Fruit fly (Drosophila melanogaster) whole organism, embryonic: ENCODE measurements around the gene Kah.

Experiments used
- Antp ChIP-seq: fragments of 200-800 bp; sonication (Bioruptor generic); optimal IDR thresholded peaks from 3 replicates; lab custom pipeline; 2016; ENCODE audit warnings: missing biosample characterization, missing genetic modification characterization
- Atf-2 ChIP-seq: fragments of 200-800 bp; sonication (Bioruptor generic); optimal IDR thresholded peaks from 2 replicates; lab custom pipeline; 2016; ENCODE audit warnings: missing biosample characterization, missing genetic modification characterization
- Atf6 ChIP-seq: fragments of 200-800 bp; sonication (Bioruptor generic); IDR thresholded peaks from 2 replicates; pipeline ENCODE4 v1.3.6; 2022; ENCODE audit warnings: missing biosample characterization, missing genetic modification characterization
- BEAF-32 ChIP-seq: fragments of 200-800 bp; sonication (Bioruptor generic); optimal IDR thresholded peaks from 3 replicates; lab custom pipeline; 2017; ENCODE audit warnings: missing biosample characterization, missing genetic modification characterization, mild to moderate bottlenecking, moderate library complexity, missing genetic modification reagents
- BtbVII ChIP-seq: fragments of 200-800 bp; sonication (Bioruptor generic); optimal IDR thresholded peaks from 3 replicates; lab custom pipeline; 2017; ENCODE audit warnings: missing biosample characterization, mild to moderate bottlenecking, missing genetic modification characterization
- C15 ChIP-seq: fragments of 200-800 bp; sonication (Bioruptor generic); IDR thresholded peaks from 3 replicates; pipeline ENCODE4 v1.3.6; 2022; ENCODE audit warnings: missing biosample characterization, missing genetic modification characterization
- CG10431 ChIP-seq: fragments of 200-800 bp; sonication (Bioruptor generic); optimal IDR thresholded peaks from 3 replicates; lab custom pipeline; 2018; ENCODE audit warnings: missing biosample characterization, mild to moderate bottlenecking, missing genetic modification characterization
- CG13775 ChIP-seq: fragments of 200-800 bp; sonication (Bioruptor generic); optimal IDR thresholded peaks from 3 replicates; lab custom pipeline; 2017; ENCODE audit warnings: missing biosample characterization, mild to moderate bottlenecking, missing genetic modification characterization
- CG14441 ChIP-seq: fragments of 200-800 bp; sonication (Bioruptor generic); IDR thresholded peaks from 2 replicates; pipeline ENCODE4 v1.3.6; 2022; ENCODE audit warnings: missing biosample characterization, missing genetic modification characterization
- CG16779 ChIP-seq: fragments of 200-800 bp; sonication (Bioruptor generic); IDR thresholded peaks from 2 replicates; pipeline ENCODE4 v1.3.6; 2022; ENCODE audit warnings: missing biosample characterization, missing genetic modification characterization
- CG17829 ChIP-seq: fragments of 200-800 bp; optimal IDR thresholded peaks from 2 replicates; lab custom pipeline; 2019; ENCODE audit warnings: missing biosample characterization, mild to moderate bottlenecking, missing genetic modification characterization, moderate library complexity
- CG17912 ChIP-seq: fragments of 200-800 bp; sonication (Bioruptor generic); optimal IDR thresholded peaks from 2 replicates; lab custom pipeline; 2018; ENCODE audit warnings: missing biosample characterization, mild to moderate bottlenecking, missing genetic modification characterization
- CG18619 ChIP-seq: fragments of 200-800 bp; sonication (Bioruptor generic); optimal IDR thresholded peaks from 3 replicates; lab custom pipeline; 2017; ENCODE audit warnings: missing biosample characterization, mild to moderate bottlenecking, missing genetic modification characterization
- CG3281 ChIP-seq: fragments of 200-800 bp; sonication (Bioruptor generic); optimal IDR thresholded peaks from 3 replicates; lab custom pipeline; 2017; ENCODE audit warnings: missing biosample characterization, mild to moderate bottlenecking, missing genetic modification characterization
- CG6654 ChIP-seq: fragments of 200-800 bp; sonication (Bioruptor generic); optimal IDR thresholded peaks from 2 replicates; lab custom pipeline; 2017; ENCODE audit warnings: missing biosample characterization, mild to moderate bottlenecking, missing genetic modification characterization
- CG6813 ChIP-seq: fragments of 200-800 bp; sonication (Bioruptor generic); optimal IDR thresholded peaks from 2 replicates; lab custom pipeline; 2017; ENCODE audit warnings: missing biosample characterization, missing genetic modification characterization, mild to moderate bottlenecking, moderate library complexity, missing genetic modification reagents
- CG7357 ChIP-seq: fragments of 200-800 bp; sonication (Bioruptor generic); IDR thresholded peaks from 3 replicates; pipeline ENCODE4 v1.3.6; 2022; ENCODE audit warnings: missing biosample characterization, missing genetic modification characterization
- CG8089 ChIP-seq: fragments of 200-800 bp; sonication (Bioruptor generic); optimal IDR thresholded peaks from 3 replicates; lab custom pipeline; 2016; ENCODE audit warnings: missing biosample characterization, missing genetic modification characterization
- CG8281 ChIP-seq: fragments of 200-800 bp; sonication (Bioruptor generic); optimal IDR thresholded peaks from 2 replicates; lab custom pipeline; 2018; ENCODE audit warnings: missing biosample characterization, mild to moderate bottlenecking, missing genetic modification characterization, moderate library complexity
- CG8359 ChIP-seq: fragments of 200-800 bp; sonication (Bioruptor generic); optimal IDR thresholded peaks from 2 replicates; lab custom pipeline; 2017; ENCODE audit warnings: missing biosample characterization, mild to moderate bottlenecking, missing genetic modification characterization, borderline replicate concordance
- CG9215 ChIP-seq: fragments of 200-800 bp; sonication (Bioruptor generic); IDR thresholded peaks from 2 replicates; pipeline ENCODE4 v1.3.6; 2022; ENCODE audit warnings: missing biosample characterization, missing genetic modification characterization
- Dfd ChIP-seq, 2 experiments: fragments of >200 bp; optimal IDR thresholded peaks; 2 replicates each; lab custom pipeline; 2017; ENCODE audit warnings: missing biosample characterization in 2 of 2, missing genetic modification characterization in 2 of 2
- Dip3 ChIP-seq: fragments of 200-800 bp; sonication (Bioruptor generic); optimal IDR thresholded peaks from 3 replicates; lab custom pipeline; 2016; ENCODE audit warnings: missing biosample characterization, missing genetic modification characterization
- HLH54F ChIP-seq: fragments of 200-800 bp; sonication (Bioruptor generic); optimal IDR thresholded peaks from 3 replicates; lab custom pipeline; 2016; ENCODE audit warnings: missing biosample characterization, missing genetic modification characterization
- MBD-R2 ChIP-seq: fragments of 200-800 bp; sonication (Bioruptor generic); IDR thresholded peaks from 2 replicates; pipeline ENCODE4 v1.3.6; 2022; ENCODE audit warnings: missing biosample characterization, missing genetic modification characterization
- Mrtf ChIP-seq: fragments of 200-800 bp; sonication (Bioruptor generic); IDR thresholded peaks from 3 replicates; pipeline ENCODE4 v1.3.6; 2022; ENCODE audit warnings: missing biosample characterization, missing genetic modification characterization
- NK7.1 ChIP-seq: fragments of 200-800 bp; sonication (Bioruptor generic); optimal IDR thresholded peaks from 3 replicates; lab custom pipeline; 2016; ENCODE audit warnings: missing biosample characterization, missing genetic modification characterization
- Nf-YC ChIP-seq: fragments of 200-800 bp; optimal IDR thresholded peaks from 3 replicates; lab custom pipeline; 2019; ENCODE audit warnings: missing biosample characterization, mild to moderate bottlenecking, missing genetic modification characterization, moderate library complexity
- Rfx ChIP-seq: fragments of 200-800 bp; sonication (Bioruptor generic); IDR thresholded peaks from 2 replicates; pipeline ENCODE4 v1.3.6; 2022; ENCODE audit warnings: missing biosample characterization, missing genetic modification characterization
- Sox100B ChIP-seq: fragments of 200-800 bp; sonication (Bioruptor generic); optimal IDR thresholded peaks from 3 replicates; lab custom pipeline; 2018; ENCODE audit warnings: missing biosample characterization, mild to moderate bottlenecking, missing genetic modification characterization
- ci ChIP-seq: fragments of 200-800 bp; sonication (Bioruptor generic); IDR thresholded peaks from 3 replicates; pipeline ENCODE4 v1.3.6; 2022; ENCODE audit warnings: missing biosample characterization, missing genetic modification characterization
- dan ChIP-seq: fragments of 200-800 bp; sonication (Bioruptor generic); IDR thresholded peaks from 2 replicates; pipeline ENCODE4 v1.3.6; 2022; ENCODE audit warnings: missing biosample characterization, missing genetic modification characterization
- dati ChIP-seq: fragments of 200-800 bp; sonication (Bioruptor generic); IDR thresholded peaks from 2 replicates; pipeline ENCODE4 v1.3.6; 2022; ENCODE audit warnings: missing biosample characterization, missing genetic modification characterization
- disco-r ChIP-seq: fragments of 200-800 bp; sonication (Bioruptor generic); optimal IDR thresholded peaks from 2 replicates; lab custom pipeline; 2016; ENCODE audit warnings: missing biosample characterization, missing genetic modification characterization
- emc ChIP-seq: fragments of 200-800 bp; sonication (Bioruptor generic); optimal IDR thresholded peaks from 2 replicates; lab custom pipeline; 2016; ENCODE audit warnings: missing biosample characterization, missing genetic modification characterization
- fd102C ChIP-seq: fragments of 200-800 bp; sonication (Bioruptor generic); optimal IDR thresholded peaks from 2 replicates; lab custom pipeline; 2018; ENCODE audit warnings: missing biosample characterization, mild to moderate bottlenecking, missing genetic modification characterization, moderate library complexity
- gt ChIP-seq: fragments of 200-800 bp; sonication (Bioruptor generic); IDR thresholded peaks from 2 replicates; pipeline ENCODE4 v1.3.6; 2022; ENCODE audit warnings: missing biosample characterization, missing genetic modification characterization
- lbe ChIP-seq: fragments of 200-800 bp; sonication (Bioruptor generic); optimal IDR thresholded peaks from 2 replicates; lab custom pipeline; 2016; ENCODE audit warnings: missing biosample characterization, mild to moderate bottlenecking, missing genetic modification characterization
- sob ChIP-seq: fragments of 200-800 bp; sonication (Bioruptor generic); IDR thresholded peaks from 2 replicates; pipeline ENCODE4 v1.3.6; 2022; ENCODE audit warnings: missing biosample characterization, missing genetic modification characterization
- ssp ChIP-seq: fragments of 200-800 bp; sonication (Bioruptor generic); IDR thresholded peaks from 2 replicates; pipeline ENCODE4 v1.3.6; 2022; ENCODE audit warnings: missing biosample characterization, missing genetic modification characterization
- stwl ChIP-seq: fragments of 200-800 bp; sonication (Bioruptor generic); optimal IDR thresholded peaks from 3 replicates; lab custom pipeline; 2018; ENCODE audit warnings: missing biosample characterization, mild to moderate bottlenecking, missing genetic modification characterization, moderate library complexity
- tll ChIP-seq, 2 experiments: fragments of 200-800 bp in 1 of 2; fragments of >200 bp in 1 of 2; sonication (Bioruptor generic) in 1 of 2; optimal IDR thresholded peaks; 2 replicates each; lab custom pipeline; 2017 to 2019; ENCODE audit warnings: missing biosample characterization in 2 of 2, missing genetic modification characterization in 2 of 2, mild to moderate bottlenecking in 1 of 2, moderate library complexity in 1 of 2
- trem ChIP-seq: fragments of 200-800 bp; optimal IDR thresholded peaks from 3 replicates; lab custom pipeline; 2019; ENCODE audit warnings: missing biosample characterization, mild to moderate bottlenecking, missing genetic modification characterization, moderate library complexity
- tx ChIP-seq: fragments of 200-800 bp; sonication (Bioruptor generic); optimal IDR thresholded peaks from 2 replicates; lab custom pipeline; 2016; ENCODE audit warnings: missing biosample characterization, missing genetic modification characterization
- unc-4 ChIP-seq: fragments of 200-800 bp; sonication (Bioruptor generic); IDR thresholded peaks from 2 replicates; pipeline ENCODE4 v1.3.6; 2022; ENCODE audit warnings: missing biosample characterization, missing genetic modification characterization; ENCODE audit not compliant: partially characterized antibody
- vnd ChIP-seq: fragments of 200-800 bp; sonication (Bioruptor generic); IDR thresholded peaks from 3 replicates; pipeline ENCODE4 v1.3.6; 2022; ENCODE audit warnings: missing biosample characterization, missing genetic modification characterization; ENCODE audit not compliant: partially characterized antibody
- wek ChIP-seq: fragments of 200-800 bp; sonication (Bioruptor generic); optimal IDR thresholded peaks from 3 replicates; lab custom pipeline; 2018; ENCODE audit warnings: missing biosample characterization, mild to moderate bottlenecking, missing genetic modification characterization, moderate library complexity
- zen2 ChIP-seq: fragments of 200-800 bp; sonication (Bioruptor generic); IDR thresholded peaks from 3 replicates; pipeline ENCODE4 v1.3.6; 2022; ENCODE audit warnings: missing biosample characterization, missing genetic modification characterization; ENCODE audit not compliant: partially characterized antibody

Kah gene

dm6 chr3L:633272-634254, 44.5 kb upstream of the Kah start (continued):
- TF ChIP-seq tx (GFP tag; lab: Kevin White, UChicago) (peak; percentile 54), fd102C (GFP tag; lab: Kevin White, UChicago) (peak; percentile 26), CG16779 (GFP tag; lab: Robert Waterston, UW) (no peak), lbe (GFP tag; lab: Kevin White, UChicago) (no peak), BEAF-32 (GFP tag; lab: Kevin White, UChicago) (no peak), emc (GFP tag; lab: Kevin White, UChicago) (no peak), dan (peak; percentile 58; the same call in 1 of the 2 replicates), Atf-2 (GFP tag; lab: Kevin White, UChicago) (peak; percentile 90), CG6813 (GFP tag; lab: Kevin White, UChicago) (peak; percentile 60), Antp (GFP tag; lab: Kevin White, UChicago) (peak; percentile 87), Dip3 (GFP tag; lab: Kevin White, UChicago) (peak; percentile 14), MBD-R2 (GFP tag; lab: Robert Waterston, UW) (peak; percentile 38; the same call in 1 of the 2 replicates), Rfx (GFP tag; lab: Robert Waterston, UW) (peak; percentile 62), C15 (GFP tag; lab: Robert Waterston, UW) (no peak), Dfd (GFP tag; optimal IDR thresholded peaks at IDR 0.05; lab: Kevin White, UChicago) (peak in 1 of 2 experiments; percentile 2), CG8281 (tag; lab: Kevin White, UChicago) (peak; percentile 60), CG10431 (peak; percentile 72), Nf-YC (tag; lab: Kevin White, UChicago) (peak; percentile 15), unc-4 (GFP tag; lab: Robert Waterston, UW) (no peak), CG17912 (GFP tag; lab: Kevin White, UChicago) (peak; percentile 27), disco-r (GFP tag; lab: Kevin White, UChicago) (peak; percentile 69), Atf6 (GFP tag; lab: Robert Waterston, UW) (peak; percentile 63; the same call in 1 of the 2 replicates), vnd (GFP tag; lab: Robert Waterston, UW) (no peak), CG6654 (GFP tag; lab: Kevin White, UChicago) (peak; percentile 76), dati (GFP tag; lab: Robert Waterston, UW) (0 out of 2 replicates have a peak, but pooled peaks have one; percentile 33), CG18619 (GFP tag; lab: Kevin White, UChicago) (peak; percentile 77), CG8089 (GFP tag; lab: Kevin White, UChicago) (peak; percentile 85), zen2 (no peak), CG3281 (GFP tag; lab: Kevin White, UChicago) (peak; percentile 33), stwl (tag; lab: Kevin White, UChicago) (peak; percentile 39), HLH54F (peak; percentile 62), BtbVII (GFP tag; lab: Kevin White, UChicago) (peak; percentile 57), CG17829 (peak; percentile 90), ssp (GFP tag; lab: Robert Waterston, UW) (peak; percentile 76), trem (tag; lab: Kevin White, UChicago) (peak; percentile 77), gt (GFP tag; lab: Robert Waterston, UW) (peak; percentile 84), CG14441 (peak; percentile 73), tll (GFP tag; optimal IDR thresholded peaks at IDR 0.05; lab: Kevin White, UChicago) (no peak), ci (GFP tag; lab: Robert Waterston, UW) (peak; percentile 95), CG9215 (peak; percentile 48), Sox100B (GFP tag; lab: Kevin White, UChicago) (peak; percentile 82), wek (peak; percentile 56), NK7.1 (GFP tag; lab: Kevin White, UChicago) (peak; percentile 75), CG7357 (peak; percentile 71; the same call in 1 of the 3 replicates), Mrtf (peak; percentile 83), CG13775 (GFP tag; lab: Kevin White, UChicago) (peak; percentile 69), sob (GFP tag; lab: Robert Waterston, UW) (peak; percentile 67; the same call in 1 of the 2 replicates), CG8359 (GFP tag; lab: Kevin White, UChicago) (peak; percentile 78)
